Worm (Caenorhabditis elegans) whole organism, L3 larva: Measurements from ENCODE around the gene mml-1.

ENCODE experiments used
- ama-1 ChIP-seq: fragments of 150-350 bp; optimal IDR thresholded peaks from 2 replicates; lab custom pipeline; 2018
- fos-1 ChIP-seq: fragments of 150-350 bp; optimal IDR thresholded peaks from 2 replicates; lab custom pipeline; 2014; ENCODE audit warnings: missing biosample characterization, missing genetic modification characterization
- zag-1 ChIP-seq: fragments of 150-350 bp; optimal IDR thresholded peaks from 2 replicates; lab custom pipeline; 2014; ENCODE audit warnings: missing biosample characterization, missing genetic modification characterization

DNA sequence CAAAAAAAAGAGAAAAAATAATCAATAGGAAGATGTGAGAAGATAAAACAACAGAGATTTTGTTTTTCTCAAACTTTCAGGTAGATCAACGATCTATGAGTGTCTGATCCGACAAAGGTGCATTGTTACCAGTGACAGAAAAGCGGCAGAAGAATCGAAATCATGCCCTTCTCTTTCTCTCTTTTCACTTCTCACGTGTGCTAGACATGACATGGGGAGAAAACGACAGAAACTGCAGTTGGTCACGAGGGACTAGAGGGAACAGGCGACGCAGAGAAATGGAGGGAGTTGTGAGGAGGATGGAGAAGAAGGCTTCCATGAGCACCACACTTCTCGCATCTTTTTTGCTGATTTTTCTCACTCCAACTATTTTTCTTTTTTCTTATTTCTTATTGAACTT, 39.3 kb downstream of the mml-1 start, which contains the start of gene F56C9.10:
- TF ChIP-seq zag-1 (tag; lab: Kevin White, UChicago) (no peak), fos-1 (tag; lab: Kevin White, UChicago) (no peak), ama-1 (lab: Kevin White, UChicago) (peak; percentile 80)
